Worm (Caenorhabditis elegans) whole organism, L1 larva: ENCODE measurements around the gene sucl-1.

Experiments used
- C04F5.9 ChIP-seq: sonication (generic microtip); optimal IDR thresholded peaks from 2 replicates; lab custom pipeline; 2016; ENCODE audit warnings: missing genetic modification characterization, missing compliant biosample characterization
- C16A3.4 ChIP-seq: fragments of 150-350 bp; optimal IDR thresholded peaks from 2 replicates; lab custom pipeline; 2014; ENCODE audit warnings: missing biosample characterization, missing genetic modification characterization
- C34B4.2 ChIP-seq: sonication (generic microtip); optimal IDR thresholded peaks from 2 replicates; lab custom pipeline; 2017; ENCODE audit warnings: mild to moderate bottlenecking, missing genetic modification characterization, missing compliant biosample characterization
- alr-1 ChIP-seq: fragments of 200-800 bp; sonication (Bioruptor generic); optimal IDR thresholded peaks from 2 replicates; lab custom pipeline; 2018; ENCODE audit warnings: borderline replicate concordance, mild to moderate bottlenecking, missing genetic modification characterization, missing compliant biosample characterization
- aly-2 ChIP-seq: fragments of 150-350 bp; optimal IDR thresholded peaks from 2 replicates; lab custom pipeline; 2014; ENCODE audit warnings: missing biosample characterization, missing genetic modification characterization
- ama-1 ChIP-seq: fragments of 150-350 bp; optimal IDR thresholded peaks from 2 replicates; lab custom pipeline; 2014
- ceh-8 ChIP-seq: fragments of 200-800 bp; sonication (Bioruptor generic); optimal IDR thresholded peaks from 2 replicates; lab custom pipeline; 2018; ENCODE audit warnings: mild to moderate bottlenecking, missing genetic modification characterization, moderate library complexity, missing compliant biosample characterization
- ceh-88 ChIP-seq: fragments of 200-800 bp; sonication (Bioruptor generic); IDR thresholded peaks from 2 replicates; pipeline ENCODE4 v1.3.6; 2022; ENCODE audit warnings: missing genetic modification characterization, missing compliant biosample characterization
- ceh-90 ChIP-seq: sonication (generic microtip); optimal IDR thresholded peaks from 2 replicates; lab custom pipeline; 2016; ENCODE audit warnings: missing genetic modification characterization, missing compliant biosample characterization
- dpl-1 ChIP-seq, 3 experiments: fragments of 150-350 bp in 2 of 3; sonication (generic microtip) in 1 of 3; optimal IDR thresholded peaks; 2 replicates each; lab custom pipeline; 2014 to 2017; ENCODE audit warnings: missing biosample characterization in 3 of 3, missing genetic modification characterization in 3 of 3, missing genetic modification reagents in 3 of 3
- egl-13 ChIP-seq: sonication (generic microtip); optimal IDR thresholded peaks from 2 replicates; lab custom pipeline; 2016; ENCODE audit warnings: missing genotype, missing genetic modification reagents, missing genetic modification characterization, missing compliant biosample characterization
- egl-27 ChIP-seq, 2 experiments: fragments of 150-350 bp in 1 of 2; sonication (generic microtip); optimal IDR thresholded peaks; 3 replicates each; lab custom pipeline; 2017 to 2018; ENCODE audit warnings: missing biosample characterization in 2 of 2, missing genetic modification characterization in 2 of 2, missing genetic modification reagents in 2 of 2
- hlh-4 ChIP-seq: sonication (generic microtip); optimal IDR thresholded peaks from 2 replicates; lab custom pipeline; 2016; ENCODE audit warnings: mild to moderate bottlenecking, missing genetic modification characterization, missing compliant biosample characterization
- lin-13 ChIP-seq: fragments of 150-350 bp; optimal IDR thresholded peaks from 2 replicates; lab custom pipeline; 2014; ENCODE audit warnings: missing biosample characterization, missing genetic modification reagents, missing genetic modification characterization
- lin-15B ChIP-seq: fragments of 150-350 bp; sonication (generic microtip); optimal IDR thresholded peaks from 3 replicates; lab custom pipeline; 2014; ENCODE audit warnings: missing biosample characterization, missing genetic modification characterization
- lin-35 ChIP-seq, 2 experiments: fragments of 150-350 bp; optimal IDR thresholded peaks; 2 replicates each; lab custom pipeline; 2014; ENCODE audit warnings: missing biosample characterization in 2 of 2, missing genetic modification characterization in 2 of 2, missing genetic modification reagents in 2 of 2
- lir-3 ChIP-seq: sonication (generic microtip); optimal IDR thresholded peaks from 2 replicates; lab custom pipeline; 2016; ENCODE audit warnings: mild to moderate bottlenecking, missing genetic modification characterization, moderate library complexity, missing compliant biosample characterization; ENCODE audit not compliant: poor library complexity
- mep-1 ChIP-seq: fragments of 150-350 bp; optimal IDR thresholded peaks from 2 replicates; lab custom pipeline; 2014; ENCODE audit warnings: missing biosample characterization, missing genetic modification characterization
- nhr-12 ChIP-seq: sonication (generic microtip); optimal IDR thresholded peaks from 2 replicates; lab custom pipeline; 2017; ENCODE audit warnings: missing biosample characterization, missing genetic modification characterization
- nhr-20 ChIP-seq: sonication (generic microtip); optimal IDR thresholded peaks from 2 replicates; lab custom pipeline; 2016; ENCODE audit warnings: mild to moderate bottlenecking, missing genetic modification characterization, missing compliant biosample characterization
- nhr-71 ChIP-seq: sonication (generic microtip); optimal IDR thresholded peaks from 2 replicates; lab custom pipeline; 2016; ENCODE audit warnings: mild to moderate bottlenecking, missing genetic modification characterization, moderate library complexity, missing compliant biosample characterization
- nhr-76 ChIP-seq: sonication (generic microtip); optimal IDR thresholded peaks from 2 replicates; lab custom pipeline; 2017; ENCODE audit warnings: missing biosample characterization, missing genetic modification characterization
- nhr-85 ChIP-seq: sonication (generic microtip); peaks from one replicate; lab custom pipeline; 2016; ENCODE audit warnings: missing genetic modification characterization, inconsistent platforms, missing compliant biosample characterization
- nhr-90 ChIP-seq: sonication (generic microtip); optimal IDR thresholded peaks from 2 replicates; lab custom pipeline; 2016; ENCODE audit warnings: mild to moderate bottlenecking, missing genetic modification characterization, missing compliant biosample characterization; ENCODE audit not compliant: poor library complexity
- pag-3 ChIP-seq: sonication (generic microtip); optimal IDR thresholded peaks from 2 replicates; lab custom pipeline; 2017; ENCODE audit warnings: missing genetic modification characterization, mild to moderate bottlenecking, missing compliant biosample characterization, antibody characterized with exemption, borderline replicate concordance; ENCODE audit not compliant: insufficient read depth
- pqm-1 ChIP-seq: sonication (generic microtip); optimal IDR thresholded peaks from 3 replicates; lab custom pipeline; 2017; ENCODE audit warnings: missing biosample characterization, missing genetic modification characterization
- skn-1 ChIP-seq: fragments of 150-350 bp; optimal IDR thresholded peaks from 2 replicates; lab custom pipeline; 2014; ENCODE audit warnings: missing biosample characterization, missing genetic modification characterization
- snpc-4 ChIP-seq: fragments of 150-350 bp; optimal IDR thresholded peaks from 2 replicates; lab custom pipeline; 2014; ENCODE audit warnings: missing biosample characterization, missing genetic modification characterization
- snu-23 ChIP-seq: sonication (generic microtip); optimal IDR thresholded peaks from 2 replicates; lab custom pipeline; 2016; ENCODE audit warnings: missing genetic modification characterization, missing compliant biosample characterization
- sox-4 ChIP-seq: sonication (generic microtip); optimal IDR thresholded peaks from 2 replicates; lab custom pipeline; 2016; ENCODE audit warnings: missing genetic modification characterization, missing compliant biosample characterization
- sptf-1 ChIP-seq: fragments of 150-350 bp; optimal IDR thresholded peaks from 2 replicates; lab custom pipeline; 2014; ENCODE audit warnings: missing biosample characterization, missing genetic modification characterization
- swsn-7 ChIP-seq: sonication (generic microtip); optimal IDR thresholded peaks from 2 replicates; lab custom pipeline; 2016; ENCODE audit warnings: missing genetic modification characterization, missing compliant biosample characterization
- unc-130 ChIP-seq: fragments of 150-350 bp; optimal IDR thresholded peaks from 2 replicates; lab custom pipeline; 2017; ENCODE audit warnings: missing biosample characterization, missing genetic modification characterization, inconsistent platforms
- unc-30 ChIP-seq: sonication (generic microtip); optimal IDR thresholded peaks from 2 replicates; lab custom pipeline; 2017; ENCODE audit warnings: missing biosample characterization, missing genetic modification characterization
- unc-86 ChIP-seq: sonication (generic microtip); optimal IDR thresholded peaks from 2 replicates; lab custom pipeline; 2016; ENCODE audit warnings: missing genetic modification characterization, missing compliant biosample characterization
- unc-98 ChIP-seq: fragments of 200-800 bp; sonication (Bioruptor generic); IDR thresholded peaks from 2 replicates; pipeline ENCODE4 v1.3.6; 2022; ENCODE audit warnings: missing genetic modification characterization, missing compliant biosample characterization
- vab-15 ChIP-seq: sonication (generic microtip); optimal IDR thresholded peaks from 2 replicates; lab custom pipeline; 2017; ENCODE audit warnings: missing genotype, mild to moderate bottlenecking, missing genetic modification characterization, missing compliant biosample characterization
- zip-4 ChIP-seq: fragments of 200-800 bp; sonication (Bioruptor generic); optimal IDR thresholded peaks from 2 replicates; lab custom pipeline; 2018; ENCODE audit warnings: mild to moderate bottlenecking, missing genetic modification characterization, moderate library complexity, missing compliant biosample characterization
- ztf-11 ChIP-seq, 2 experiments: sonication (generic microtip); optimal IDR thresholded peaks; 2 replicates each; lab custom pipeline; 2016 to 2017; ENCODE audit warnings: missing genetic modification characterization in 2 of 2, missing biosample characterization in 1 of 2, missing compliant biosample characterization in 1 of 2
- ztf-4 ChIP-seq: fragments of 150-350 bp; optimal IDR thresholded peaks from 2 replicates; lab custom pipeline; 2014; ENCODE audit warnings: missing biosample characterization, missing genetic modification characterization

The sucl-1 gene

DNA sequence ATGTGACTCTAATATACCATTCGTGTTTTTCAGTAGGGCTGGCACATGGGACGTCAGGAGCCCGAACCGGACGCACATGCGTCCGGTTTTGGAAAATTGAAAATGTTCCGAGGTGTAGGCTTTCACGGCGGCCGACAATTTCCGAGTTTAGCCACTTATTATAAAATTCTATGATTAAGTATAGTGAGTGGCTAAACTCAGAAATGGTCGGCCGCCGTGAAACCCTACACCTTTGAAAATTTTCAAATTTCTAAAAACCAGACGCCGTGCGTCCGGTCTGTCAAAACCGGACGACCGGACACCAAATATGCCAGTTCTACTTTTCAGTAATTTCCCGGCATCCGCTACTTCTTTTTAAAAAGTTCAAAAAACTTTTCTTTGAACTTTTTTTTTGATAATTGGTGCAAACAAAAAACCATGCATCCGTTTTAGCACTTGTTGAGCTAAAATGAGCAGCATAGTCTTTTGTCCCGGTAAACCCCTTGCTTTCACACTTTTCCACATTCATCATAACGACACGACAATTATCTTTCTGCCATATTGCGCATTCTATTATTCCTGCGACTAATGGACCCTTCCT is 3.9 kb downstream of the sucl-1 start:
- TF ChIP-seq egl-13 (no peak), snpc-4 (tag; lab: Kevin White, UChicago) (peak; percentile 14), ceh-90 (tag; lab: Kevin White, UChicago) (no peak), nhr-85 (peak; percentile 31), pag-3 (tag; lab: Kevin White, UChicago) (no peak), lin-35 (GFP tag; optimal IDR thresholded peaks at IDR 0.05; lab: Kevin White, UChicago) (no peak), pqm-1 (no peak), C34B4.2 (tag; lab: Kevin White, UChicago) (no peak), vab-15 (tag; lab: Kevin White, UChicago) (no peak), C04F5.9 (tag; lab: Kevin White, UChicago) (no peak), skn-1 (tag; lab: Kevin White, UChicago) (no peak), lir-3 (tag; lab: Kevin White, UChicago) (no peak), ama-1 (no peak), nhr-76 (tag; lab: Kevin White, UChicago) (no peak)

DNA sequence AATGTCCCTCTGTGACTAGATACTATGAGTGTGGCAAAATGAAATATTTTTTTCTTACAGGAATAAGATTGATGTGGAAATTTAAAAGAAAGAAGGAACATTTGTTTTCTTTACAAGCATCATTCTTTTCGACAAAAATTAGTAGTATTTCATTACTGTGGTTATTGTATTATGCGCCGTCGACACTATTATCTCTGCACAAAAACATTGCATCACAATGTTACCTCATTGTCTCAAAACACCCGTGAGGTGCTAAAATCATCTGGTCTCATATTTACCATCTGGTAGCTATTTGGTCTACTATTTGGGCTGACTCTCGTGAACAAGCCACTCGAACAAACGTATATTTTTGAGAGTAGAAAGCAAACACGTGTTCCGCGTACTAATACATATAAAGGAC is 5.7 kb downstream of the sucl-1 start:
- TF ChIP-seq nhr-20 (tag; lab: Kevin White, UChicago) (no peak), mep-1 (tag; lab: Kevin White, UChicago) (no peak), egl-13 (no peak), C16A3.4 (tag; lab: Kevin White, UChicago) (no peak), vab-15 (tag; lab: Kevin White, UChicago) (no peak), hlh-4 (tag; lab: Kevin White, UChicago) (no peak)

DNA sequence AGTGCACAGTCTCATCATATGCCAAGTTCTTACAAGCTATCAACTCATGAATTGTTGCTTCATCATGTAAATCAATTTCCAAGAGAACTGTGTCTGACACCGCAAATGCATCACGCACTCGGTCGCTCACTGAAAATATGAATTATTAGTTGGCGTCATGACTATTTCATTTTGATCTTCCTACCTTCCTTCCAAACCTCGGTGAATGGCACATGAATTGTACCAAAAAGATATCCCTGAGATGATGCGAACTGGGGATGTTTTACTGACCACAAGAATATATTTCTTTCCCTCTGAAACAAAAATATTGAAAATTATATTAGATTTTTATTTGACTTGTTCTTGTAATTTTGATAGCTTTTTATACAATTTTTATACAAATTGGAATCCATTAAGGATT is 6.3 kb downstream of the sucl-1 start:
- no peak for TF ChIP-seq nhr-90 (tag; lab: Kevin White, UChicago)
- no peak for TF ChIP-seq ztf-11 (tag; optimal IDR thresholded peaks at IDR 0.05; lab: Kevin White, UChicago)
- no peak for TF ChIP-seq ztf-4 (tag; lab: Kevin White, UChicago)

DNA sequence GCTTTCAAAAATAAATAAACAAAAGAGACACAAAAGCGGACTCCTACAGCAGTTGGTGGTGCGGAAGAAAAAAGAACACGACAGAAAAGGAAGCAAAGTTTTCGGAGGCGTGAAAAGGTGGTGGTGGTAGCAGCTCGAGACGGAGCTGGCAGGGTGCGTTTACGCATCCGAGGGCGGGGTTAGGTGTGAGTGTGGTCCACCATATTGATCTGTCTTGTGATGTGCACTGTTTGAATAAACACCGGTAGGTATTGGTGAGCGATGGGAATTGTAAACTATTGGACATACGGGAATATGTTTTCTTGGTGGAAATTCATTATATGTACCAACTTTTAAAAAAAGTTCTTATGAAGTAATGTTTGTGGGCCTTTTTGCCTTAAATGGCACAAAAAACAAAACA is 7.2 kb downstream of the sucl-1 start, which contains the start of gene C05G5.5:
C05G5.5 (minus strand) TSS at position 101 of the 400 bp plus-strand sequence.
- TF ChIP-seq ama-1 = no peak
- no peak for TF ChIP-seq unc-130
- TF ChIP-seq nhr-12 (tag; lab: Kevin White, UChicago) = no peak
- TF ChIP-seq snu-23 (GFP tag; lab: Kevin White, UChicago) = no peak
- TF ChIP-seq nhr-71 (tag; lab: Kevin White, UChicago) = no peak
- TF ChIP-seq nhr-85 = no peak
- no peak for TF ChIP-seq unc-86 (tag; lab: Kevin White, UChicago)
- TF ChIP-seq sptf-1 (tag; lab: Kevin White, UChicago) = no peak
- TF ChIP-seq ceh-8 (GFP tag; lab: Kevin White, UChicago) = no peak
- no peak for TF ChIP-seq sox-4 (tag; lab: Kevin White, UChicago)
- no peak for TF ChIP-seq unc-30
- no peak for TF ChIP-seq dpl-1 (GFP tag; optimal IDR thresholded peaks at IDR 0.05; lab: Kevin White, UChicago)
- TF ChIP-seq swsn-7 (tag; lab: Kevin White, UChicago) = no peak
- no peak for TF ChIP-seq alr-1 (tag; lab: Kevin White, UChicago)
- no peak for TF ChIP-seq egl-13

DNA sequence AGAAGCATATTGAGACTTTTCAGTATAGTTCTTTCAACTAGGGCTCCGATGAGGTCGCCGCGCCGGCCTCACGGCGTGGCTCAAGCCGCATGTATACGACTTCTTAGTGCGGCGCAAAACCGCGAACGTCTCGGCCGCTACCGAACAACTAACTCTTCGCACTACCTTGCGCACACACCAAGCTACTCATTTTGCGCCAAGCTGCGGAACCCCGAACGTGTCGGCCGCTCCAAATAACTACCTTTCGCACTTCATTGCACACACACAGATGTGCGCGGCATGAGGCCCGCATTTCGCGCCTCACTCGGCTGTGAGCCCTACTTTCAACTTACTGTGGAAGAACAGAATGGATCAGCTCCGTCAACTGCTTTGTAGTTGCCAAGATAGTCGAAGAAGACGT is 14.0 kb downstream of the sucl-1 start:
- TF ChIP-seq egl-27 (tag; optimal IDR thresholded peaks at IDR 0.05; lab: Kevin White, UChicago) = no peak
- no peak for TF ChIP-seq nhr-76 (tag; lab: Kevin White, UChicago)
- TF ChIP-seq aly-2 (tag; lab: Kevin White, UChicago) = no peak
- no peak for TF ChIP-seq zip-4
- TF ChIP-seq nhr-20 (tag; lab: Kevin White, UChicago) = no peak
- TF ChIP-seq ztf-11 (tag; optimal IDR thresholded peaks at IDR 0.05; lab: Kevin White, UChicago) = no peak
- TF ChIP-seq lin-13 = no peak
- no peak for TF ChIP-seq lin-15B
- TF ChIP-seq ceh-88 (GFP tag; lab: Robert Waterston, UW) = no peak
- TF ChIP-seq unc-98 (GFP tag; lab: Robert Waterston, UW) = no peak
